Fruit fly (Drosophila melanogaster) Kc167 (cell line): Measurements from ENCODE around the gene Cpr92A.

Experiments
- Myc ChIP-seq: fragments of >200 bp; optimal IDR thresholded peaks from 2 replicates; lab custom pipeline; 2017; ENCODE audit warnings: missing external identifiers
- Sin3A ChIP-seq: fragments of >200 bp; optimal IDR thresholded peaks from 2 replicates; lab custom pipeline; 2018; ENCODE audit warnings: missing external identifiers
- h ChIP-seq: fragments of >200 bp; optimal IDR thresholded peaks from 3 replicates; lab custom pipeline; 2018; ENCODE audit warnings: missing external identifiers
- insv ChIP-seq: fragments of >200 bp; optimal IDR thresholded peaks from 3 replicates; lab custom pipeline; 2018; ENCODE audit warnings: missing external identifiers
- psq ChIP-seq: fragments of >200 bp; optimal IDR thresholded peaks from 2 replicates; lab custom pipeline; 2017; ENCODE audit warnings: missing external identifiers

DNA sequence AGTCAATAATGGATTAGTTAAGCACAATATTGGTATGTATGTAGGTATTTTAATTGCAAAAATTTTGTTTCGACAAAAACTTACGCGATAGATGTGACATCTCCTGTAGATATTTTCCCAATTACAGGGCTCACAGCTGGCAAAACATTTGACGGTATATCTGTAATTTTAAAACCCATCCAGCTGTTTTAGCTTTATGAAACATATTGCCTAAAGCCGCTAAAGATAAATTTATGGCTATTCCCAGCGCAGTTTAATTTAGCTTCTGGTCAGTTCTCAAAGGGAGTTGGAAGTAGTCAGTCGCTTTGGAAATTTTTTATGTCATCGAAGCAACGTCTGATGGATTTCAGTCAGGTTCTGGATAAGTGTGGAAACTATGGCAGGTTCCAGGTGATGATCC lies 1.6 kb upstream of the Cpr92A start, which contains the start of gene CG7333:
- TF ChIP-seq h (lab: Kevin White, UChicago) (no peak), psq (no peak), insv (lab: Kevin White, UChicago) (no peak), Sin3A (lab: Kevin White, UChicago) (no peak), Myc (lab: Kevin White, UChicago) (no peak)
